Fruit fly (Drosophila melanogaster) whole organism, embryonic: Measurements from ENCODE around the gene tst.
A peak's percentile ranks its signal among the peaks of the same experiment; 100 is the strongest.

Experiments used
- BEAF-32 ChIP-seq: fragments of 200-800 bp; sonication (Bioruptor generic); optimal IDR thresholded peaks from 3 replicates; lab custom pipeline; 2017; ENCODE audit warnings: missing biosample characterization, missing genetic modification characterization, mild to moderate bottlenecking, moderate library complexity, missing genetic modification reagents
- BtbVII ChIP-seq: fragments of 200-800 bp; sonication (Bioruptor generic); optimal IDR thresholded peaks from 3 replicates; lab custom pipeline; 2017; ENCODE audit warnings: missing biosample characterization, mild to moderate bottlenecking, missing genetic modification characterization
- CG10366 ChIP-seq: fragments of 200-800 bp; sonication (Bioruptor generic); IDR thresholded peaks from 2 replicates; pipeline ENCODE4 v1.3.6; 2022; ENCODE audit warnings: missing biosample characterization, missing genetic modification characterization
- CG11093 ChIP-seq: fragments of 200-800 bp; sonication (Bioruptor generic); IDR thresholded peaks from 3 replicates; pipeline ENCODE4 v1.3.6; 2022; ENCODE audit warnings: missing biosample characterization, missing genetic modification characterization
- CG12155 ChIP-seq: fragments of 200-800 bp; sonication (Bioruptor generic); optimal IDR thresholded peaks from 3 replicates; lab custom pipeline; 2016; ENCODE audit warnings: missing biosample characterization, missing genetic modification characterization
- CG13894 ChIP-seq: fragments of 200-800 bp; sonication (Bioruptor generic); optimal IDR thresholded peaks from 3 replicates; lab custom pipeline; 2018; ENCODE audit warnings: missing biosample characterization, mild to moderate bottlenecking, missing genetic modification characterization, moderate library complexity
- CG14050 ChIP-seq: fragments of 200-800 bp; sonication (Bioruptor generic); IDR thresholded peaks from 3 replicates; pipeline ENCODE4 v1.3.6; 2022; ENCODE audit warnings: missing biosample characterization, missing genetic modification characterization
- CG15269 ChIP-seq: fragments of 200-800 bp; sonication (Bioruptor generic); optimal IDR thresholded peaks from 2 replicates; lab custom pipeline; 2018; ENCODE audit warnings: missing biosample characterization, mild to moderate bottlenecking, missing genetic modification characterization, moderate library complexity
- CG16813 ChIP-seq: fragments of 200-800 bp; sonication (Bioruptor generic); IDR thresholded peaks from 3 replicates; pipeline ENCODE4 v1.3.6; 2022; ENCODE audit warnings: missing biosample characterization, missing genetic modification characterization; ENCODE audit not compliant: partially characterized antibody
- CG17829 ChIP-seq: fragments of 200-800 bp; optimal IDR thresholded peaks from 2 replicates; lab custom pipeline; 2019; ENCODE audit warnings: missing biosample characterization, mild to moderate bottlenecking, missing genetic modification characterization, moderate library complexity
- CG2129 ChIP-seq: fragments of 200-800 bp; sonication (Bioruptor generic); IDR thresholded peaks from 2 replicates; pipeline ENCODE4 v1.3.6; 2022; ENCODE audit warnings: missing biosample characterization, missing genetic modification characterization; ENCODE audit not compliant: partially characterized antibody
- CG2678 ChIP-seq: fragments of 200-800 bp; sonication (Bioruptor generic); optimal IDR thresholded peaks from 3 replicates; lab custom pipeline; 2019; ENCODE audit warnings: missing biosample characterization, mild to moderate bottlenecking, missing genetic modification characterization, moderate library complexity
- CG2889 ChIP-seq: fragments of 200-800 bp; sonication (Bioruptor generic); IDR thresholded peaks from 3 replicates; pipeline ENCODE4 v1.3.6; 2022; ENCODE audit warnings: missing biosample characterization, missing genetic modification characterization
- CG34376 ChIP-seq: fragments of 200-800 bp; sonication (Bioruptor generic); optimal IDR thresholded peaks from 2 replicates; lab custom pipeline; 2018; ENCODE audit warnings: missing biosample characterization, mild to moderate bottlenecking, missing genetic modification characterization
- CG5953 ChIP-seq: fragments of 200-800 bp; sonication (Bioruptor generic); IDR thresholded peaks from 2 replicates; pipeline ENCODE4 v1.3.6; 2022; ENCODE audit warnings: missing biosample characterization, missing genetic modification characterization
- CG8478 ChIP-seq: fragments of >200 bp; optimal IDR thresholded peaks from 2 replicates; lab custom pipeline; 2018
- CG8944 ChIP-seq: fragments of 200-800 bp; sonication (Bioruptor generic); optimal IDR thresholded peaks from 3 replicates; lab custom pipeline; 2016; ENCODE audit warnings: missing biosample characterization, missing genetic modification characterization
- CG9817 ChIP-seq: fragments of 200-800 bp; sonication (Bioruptor generic); optimal IDR thresholded peaks from 2 replicates; lab custom pipeline; 2018; ENCODE audit warnings: missing biosample characterization, mild to moderate bottlenecking, missing genetic modification characterization, moderate library complexity
- CHES-1-like ChIP-seq: fragments of 200-800 bp; sonication (Bioruptor generic); optimal IDR thresholded peaks from 2 replicates; lab custom pipeline; 2016; ENCODE audit warnings: missing biosample characterization, missing genetic modification characterization
- Dll ChIP-seq: fragments of 200-800 bp; sonication (Bioruptor generic); IDR thresholded peaks from 4 replicates; pipeline ENCODE4 v1.3.6; 2022; ENCODE audit warnings: missing biosample characterization, missing genetic modification characterization; ENCODE audit not compliant: partially characterized antibody
- Gug ChIP-seq: fragments of 200-800 bp; sonication (Bioruptor generic); IDR thresholded peaks from 4 replicates; pipeline ENCODE4 v1.3.6; 2022; ENCODE audit warnings: missing biosample characterization, missing genetic modification characterization
- HmgD ChIP-seq: fragments of 200-800 bp; sonication (Bioruptor generic); optimal IDR thresholded peaks from 3 replicates; lab custom pipeline; 2016; ENCODE audit warnings: missing biosample characterization, missing genetic modification characterization
- Jarid2 ChIP-seq: fragments of 200-800 bp; sonication (Bioruptor generic); optimal IDR thresholded peaks from 3 replicates; lab custom pipeline; 2017; ENCODE audit warnings: mild to moderate bottlenecking, missing biosample characterization, missing genetic modification reagents, missing genetic modification characterization
- Neu2 ChIP-seq: fragments of 200-800 bp; sonication (Bioruptor generic); optimal IDR thresholded peaks from 3 replicates; lab custom pipeline; 2016; ENCODE audit warnings: missing biosample characterization, missing genetic modification characterization, borderline replicate concordance
- Ptx1 ChIP-seq: fragments of 200-800 bp; sonication (Bioruptor generic); IDR thresholded peaks from 2 replicates; pipeline ENCODE4 v1.3.6; 2022; ENCODE audit warnings: missing biosample characterization, missing genetic modification characterization
- Rx ChIP-seq: fragments of 200-800 bp; sonication (Bioruptor generic); IDR thresholded peaks from 2 replicates; pipeline ENCODE4 v1.3.6; 2022; ENCODE audit warnings: missing biosample characterization, missing genetic modification characterization
- Sin3A ChIP-seq: fragments of >200 bp; optimal IDR thresholded peaks from 2 replicates; lab custom pipeline; 2018
- Sry-β ChIP-seq: fragments of 200-800 bp; sonication (Bioruptor generic); optimal IDR thresholded peaks from 2 replicates; lab custom pipeline; 2018; ENCODE audit warnings: missing biosample characterization, mild to moderate bottlenecking, missing genetic modification characterization, moderate library complexity
- Ssrp ChIP-seq: fragments of 200-800 bp; sonication (Bioruptor generic); optimal IDR thresholded peaks from 2 replicates; lab custom pipeline; 2018; ENCODE audit warnings: missing biosample characterization, mild to moderate bottlenecking, missing genetic modification characterization, moderate library complexity
- Xrp1 ChIP-seq: fragments of 200-800 bp; sonication (Bioruptor generic); IDR thresholded peaks from 2 replicates; pipeline ENCODE4 v1.3.6; 2022; ENCODE audit warnings: missing biosample characterization, missing genetic modification characterization
- abd-A ChIP-seq: fragments of 200-800 bp; sonication (Bioruptor generic); optimal IDR thresholded peaks from 3 replicates; lab custom pipeline; 2019; ENCODE audit warnings: missing biosample characterization, mild to moderate bottlenecking, missing genetic modification characterization, moderate library complexity
- az2 ChIP-seq: fragments of 200-800 bp; sonication (Bioruptor generic); optimal IDR thresholded peaks from 3 replicates; lab custom pipeline; 2016; ENCODE audit warnings: missing biosample characterization, missing genetic modification characterization
- br ChIP-seq: fragments of >200 bp; optimal IDR thresholded peaks from 2 replicates; lab custom pipeline; 2017
- cwo ChIP-seq: fragments of 200-800 bp; sonication (Bioruptor generic); optimal IDR thresholded peaks from 3 replicates; lab custom pipeline; 2017; ENCODE audit warnings: missing biosample characterization, missing genetic modification characterization, mild to moderate bottlenecking, moderate library complexity, missing genetic modification reagents
- dati ChIP-seq: fragments of 200-800 bp; sonication (Bioruptor generic); IDR thresholded peaks from 2 replicates; pipeline ENCODE4 v1.3.6; 2022; ENCODE audit warnings: missing biosample characterization, missing genetic modification characterization
- dpn ChIP-seq, 2 experiments: fragments of 200-800 bp; sonication (Bioruptor generic); optimal IDR thresholded peaks; 3 replicates each; lab custom pipeline; 2016; ENCODE audit warnings: missing biosample characterization in 2 of 2, missing genetic modification characterization in 2 of 2
- en ChIP-seq: fragments of 200-800 bp; sonication (Bioruptor generic); optimal IDR thresholded peaks from 2 replicates; lab custom pipeline; 2016; ENCODE audit warnings: missing biosample characterization, missing genetic modification characterization
- fd96Cb ChIP-seq: fragments of 200-800 bp; sonication (Bioruptor generic); optimal IDR thresholded peaks from 2 replicates; lab custom pipeline; 2018; ENCODE audit warnings: missing biosample characterization, mild to moderate bottlenecking, missing genetic modification characterization, moderate library complexity
- grn ChIP-seq: fragments of 200-800 bp; sonication (Bioruptor generic); optimal IDR thresholded peaks from 3 replicates; lab custom pipeline; 2017; ENCODE audit warnings: missing biosample characterization, missing genetic modification characterization
- gro ChIP-seq: fragments of 200-800 bp; sonication (Bioruptor generic); optimal IDR thresholded peaks from 2 replicates; lab custom pipeline; 2016; ENCODE audit warnings: missing biosample characterization, missing genetic modification characterization
- gt ChIP-seq: fragments of 200-800 bp; sonication (Bioruptor generic); IDR thresholded peaks from 2 replicates; pipeline ENCODE4 v1.3.6; 2022; ENCODE audit warnings: missing biosample characterization, missing genetic modification characterization
- jigr1 ChIP-seq: fragments of 200-800 bp; sonication (Bioruptor generic); IDR thresholded peaks from 3 replicates; pipeline ENCODE4 v1.3.6; 2022; ENCODE audit warnings: missing biosample characterization, missing genetic modification characterization
- jing ChIP-seq: fragments of 200-800 bp; sonication (Bioruptor generic); optimal IDR thresholded peaks from 2 replicates; lab custom pipeline; 2018; ENCODE audit warnings: missing biosample characterization, mild to moderate bottlenecking, missing genetic modification characterization
- ken ChIP-seq: fragments of 200-800 bp; sonication (Bioruptor generic); IDR thresholded peaks from 3 replicates; pipeline ENCODE4 v1.3.6; 2022; ENCODE audit warnings: missing biosample characterization, missing genetic modification characterization
- pfk ChIP-seq: fragments of 200-800 bp; sonication (Bioruptor generic); optimal IDR thresholded peaks from 2 replicates; lab custom pipeline; 2018; ENCODE audit warnings: missing biosample characterization, mild to moderate bottlenecking, missing genetic modification characterization, moderate library complexity
- pita ChIP-seq: fragments of 200-800 bp; sonication (Bioruptor generic); optimal IDR thresholded peaks from 2 replicates; lab custom pipeline; 2017; ENCODE audit warnings: missing biosample characterization, mild to moderate bottlenecking, missing genetic modification characterization
- pros ChIP-seq: fragments of 200-800 bp; sonication (Bioruptor generic); optimal IDR thresholded peaks from 3 replicates; lab custom pipeline; 2019; ENCODE audit warnings: missing biosample characterization, mild to moderate bottlenecking, missing genetic modification characterization, moderate library complexity
- ro ChIP-seq: fragments of 200-800 bp; sonication (Bioruptor generic); IDR thresholded peaks from 2 replicates; pipeline ENCODE4 v1.3.6; 2022; ENCODE audit warnings: missing biosample characterization, missing genetic modification characterization
- scrt ChIP-seq: fragments of 200-800 bp; sonication (Bioruptor generic); optimal IDR thresholded peaks from 2 replicates; lab custom pipeline; 2018; ENCODE audit warnings: missing biosample characterization, mild to moderate bottlenecking, missing genetic modification characterization, moderate library complexity
- sens-2 ChIP-seq: fragments of 200-800 bp; sonication (Bioruptor generic); IDR thresholded peaks from 2 replicates; pipeline ENCODE4 v1.3.6; 2022; ENCODE audit warnings: missing biosample characterization, missing genetic modification characterization
- stwl ChIP-seq: fragments of 200-800 bp; sonication (Bioruptor generic); optimal IDR thresholded peaks from 3 replicates; lab custom pipeline; 2018; ENCODE audit warnings: missing biosample characterization, mild to moderate bottlenecking, missing genetic modification characterization, moderate library complexity
- wek ChIP-seq: fragments of 200-800 bp; sonication (Bioruptor generic); optimal IDR thresholded peaks from 3 replicates; lab custom pipeline; 2018; ENCODE audit warnings: missing biosample characterization, mild to moderate bottlenecking, missing genetic modification characterization, moderate library complexity

tst gene

dm6 chr3R:23772808-23773207 lies at the start of gene tst (continued):
- TF ChIP-seq CG2678 = peak; percentile 93
- TF ChIP-seq dpn (GFP tag; optimal IDR thresholded peaks at IDR 0.05; lab: Kevin White, UChicago) = peak; percentile 31 to 93
- TF ChIP-seq pfk (GFP tag; lab: Kevin White, UChicago) = no peak
- TF ChIP-seq CG5953 (GFP tag; lab: Robert Waterston, UW) = peak; percentile 86
- no peak for TF ChIP-seq pita (GFP tag; lab: Kevin White, UChicago)
- peak; percentile 5 for TF ChIP-seq Sin3A (lab: Kevin White, UChicago)
- TF ChIP-seq CG8478 = no peak
- peak; percentile 93 for TF ChIP-seq CG2889
- TF ChIP-seq CG15269 (tag; lab: Kevin White, UChicago) = peak; percentile 91
- no peak for TF ChIP-seq br (lab: Kevin White, UChicago)
- TF ChIP-seq CG8944 (GFP tag; lab: Kevin White, UChicago) = peak; percentile 34
- TF ChIP-seq CG11093 = peak; percentile 94
- TF ChIP-seq CHES-1-like (GFP tag; lab: Kevin White, UChicago) = peak; percentile 1
- TF ChIP-seq Xrp1 (GFP tag; lab: Robert Waterston, UW) = peak; percentile 98
- TF ChIP-seq Rx (GFP tag; lab: Robert Waterston, UW) = peak; percentile 93
- no peak; the same call in 2 of the 3 replicates for TF ChIP-seq CG16813 (GFP tag; lab: Robert Waterston, UW)
- no peak for TF ChIP-seq abd-A (tag; lab: Kevin White, UChicago)
- TF ChIP-seq CG12155 (GFP tag; lab: Kevin White, UChicago) = peak; percentile 89
- peak; percentile 71; the same call in 3 of the 4 replicates for TF ChIP-seq Dll
- no peak for TF ChIP-seq gro (GFP tag; lab: Kevin White, UChicago)
- peak; percentile 89 for TF ChIP-seq gt (GFP tag; lab: Robert Waterston, UW)
- TF ChIP-seq pros (GFP tag; lab: Kevin White, UChicago) = no peak
- TF ChIP-seq Ptx1 = peak; percentile 99
- peak; percentile 79 for TF ChIP-seq cwo (GFP tag; lab: Kevin White, UChicago)
- peak; percentile 96 for TF ChIP-seq CG17829 (tag; lab: Kevin White, UChicago)
- TF ChIP-seq Sry-β (GFP tag; lab: Kevin White, UChicago) = peak; percentile 59
- TF ChIP-seq CG9817 (tag; lab: Kevin White, UChicago) = peak; percentile 90
- TF ChIP-seq CG10366 = peak; percentile 96
- no peak for TF ChIP-seq grn
- TF ChIP-seq Jarid2 (GFP tag; lab: Kevin White, UChicago) = peak; percentile 31
- peak; percentile 92 for TF ChIP-seq jigr1 (GFP tag; lab: Robert Waterston, UW)
- TF ChIP-seq fd96Cb = peak; percentile 93
- no peak for TF ChIP-seq CG13894 (tag; lab: Kevin White, UChicago)
- no peak for TF ChIP-seq HmgD (GFP tag; lab: Kevin White, UChicago)
- peak; percentile 95 for TF ChIP-seq Ssrp
- peak; percentile 95 for TF ChIP-seq ken (GFP tag; lab: Robert Waterston, UW)
- TF ChIP-seq BEAF-32 = peak; percentile 55
- peak; percentile 77 for TF ChIP-seq scrt
- peak; percentile 56 for TF ChIP-seq jing (GFP tag; lab: Kevin White, UChicago)
- TF ChIP-seq CG34376 (GFP tag; lab: Kevin White, UChicago) = peak; percentile 34
- TF ChIP-seq sens-2 (GFP tag; lab: Robert Waterston, UW) = peak; percentile 67; the same call in 1 of the 2 replicates
- TF ChIP-seq Neu2 (GFP tag; lab: Kevin White, UChicago) = no peak
- no peak for TF ChIP-seq CG2129 (GFP tag; lab: Robert Waterston, UW)
- peak; percentile 92 for TF ChIP-seq az2 (GFP tag; lab: Kevin White, UChicago)
- peak; percentile 78 for TF ChIP-seq dati (GFP tag; lab: Robert Waterston, UW)
- TF ChIP-seq ro (GFP tag; lab: Robert Waterston, UW) = peak; percentile 94
- peak; percentile 78 for TF ChIP-seq BtbVII (GFP tag; lab: Kevin White, UChicago)
- TF ChIP-seq CG14050 = peak; percentile 93
- TF ChIP-seq wek = no peak
- TF ChIP-seq Gug (GFP tag; lab: Robert Waterston, UW) = peak; percentile 95
- TF ChIP-seq en (GFP tag; lab: Kevin White, UChicago) = no peak
- peak; percentile 86 for TF ChIP-seq stwl (tag; lab: Kevin White, UChicago)
